Fruit fly (Drosophila melanogaster): Measurements from ENCODE around the gene Ilk.

The Ilk gene

dm6 chr3L:21216697-21217291, at the start of gene Ilk, which contains the start of gene Trmt112:
TSS of gene Ilk (plus strand) at chr3L:21216901.
TSS of gene Trmt112 (minus strand) at chr3L:21216839.
- no peak for TF ChIP-seq CG5204 (GFP tag; optimal IDR thresholded peaks at IDR 0.05)
- TF ChIP-seq CG33017 (tag; optimal IDR thresholded peaks at IDR 0.05), result no peak
- no peak for TF ChIP-seq CG12768 (GFP tag; optimal IDR thresholded peaks at IDR 0.05)
- TF ChIP-seq Hr96 (GFP tag; optimal IDR thresholded peaks at IDR 0.05), result no peak
- no peak for TF ChIP-seq cic (GFP tag; optimal IDR thresholded peaks at IDR 0.05)
- TF ChIP-seq pad (GFP tag; optimal IDR thresholded peaks at IDR 0.05), result no peak
- no peak for TF ChIP-seq ovo (GFP tag; optimal IDR thresholded peaks at IDR 0.05)
- TF ChIP-seq CG7045 (GFP tag; optimal IDR thresholded peaks at IDR 0.05), result no peak
- no peak for TF ChIP-seq CG14711 (tag; optimal IDR thresholded peaks at IDR 0.05)
- TF ChIP-seq Crg-1 (GFP tag; optimal IDR thresholded peaks at IDR 0.05), result no peak
- TF ChIP-seq kay (GFP tag; ENCODE audit: borderline replicate concordance), result no peak
- TF ChIP-seq tj (GFP tag; optimal IDR thresholded peaks at IDR 0.05), result peak; percentile 1
- no peak for TF ChIP-seq Clk (GFP tag; optimal IDR thresholded peaks at IDR 0.05)
- peak; percentile 88 for TF ChIP-seq Mnt (GFP tag; optimal IDR thresholded peaks at IDR 0.05)
- no peak for TF ChIP-seq CG11617 (GFP tag; optimal IDR thresholded peaks at IDR 0.05)
- no peak for TF ChIP-seq CG7101 (tag; optimal IDR thresholded peaks at IDR 0.05)
- TF ChIP-seq bab1 (GFP tag; optimal IDR thresholded peaks at IDR 0.05), result peak; percentile 39
- TF ChIP-seq CG1620 (GFP tag; optimal IDR thresholded peaks at IDR 0.05), result peak; percentile 5

DNA sequence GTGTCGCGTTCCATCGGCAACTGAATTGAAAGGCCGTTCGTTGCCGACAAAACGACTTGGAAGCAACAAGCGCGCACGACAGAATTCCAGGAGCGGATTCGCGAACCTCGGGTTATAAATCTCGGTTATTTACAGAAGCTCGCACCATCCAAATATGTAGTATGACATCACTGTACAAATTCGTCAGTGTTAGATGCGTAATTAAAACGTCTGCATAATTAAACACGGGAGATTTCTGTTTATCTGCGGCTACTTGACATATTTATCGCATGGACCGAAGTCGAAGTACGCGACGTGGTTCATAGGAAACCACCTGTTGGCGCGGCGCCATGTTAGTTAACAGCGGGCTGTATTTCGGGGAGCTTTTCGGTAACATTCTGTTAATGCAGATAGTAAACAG, 44.8 kb upstream of the Ilk start, which contains the start of gene Ac78C:
TSS of gene Ac78C (minus strand) at position 26 of the 400 bp plus-strand sequence.
- peak; percentile 89 for TF ChIP-seq Hr96 (GFP tag; optimal IDR thresholded peaks at IDR 0.05)
- peak; percentile 75 for TF ChIP-seq bab1 (GFP tag; optimal IDR thresholded peaks at IDR 0.05)
- TF ChIP-seq CG7045 (GFP tag; optimal IDR thresholded peaks at IDR 0.05), result peak; percentile 88
- TF ChIP-seq pad (GFP tag; optimal IDR thresholded peaks at IDR 0.05), result peak; percentile 58
- TF ChIP-seq CG5204 (GFP tag; optimal IDR thresholded peaks at IDR 0.05), result peak; percentile 89
- TF ChIP-seq Crg-1 (GFP tag; optimal IDR thresholded peaks at IDR 0.05), result peak; percentile 70
- TF ChIP-seq kay (GFP tag; ENCODE audit: borderline replicate concordance), result no peak
- peak; percentile 86 for TF ChIP-seq CG33017 (tag; optimal IDR thresholded peaks at IDR 0.05)
- TF ChIP-seq CG11617 (GFP tag; optimal IDR thresholded peaks at IDR 0.05), result peak; percentile 53
- peak; percentile 83 for TF ChIP-seq CG7101 (tag; optimal IDR thresholded peaks at IDR 0.05)
- peak; percentile 81 for TF ChIP-seq Mnt (GFP tag; optimal IDR thresholded peaks at IDR 0.05)
- no peak for TF ChIP-seq cnc (optimal IDR thresholded peaks at IDR 0.05)
- peak; percentile 74 for TF ChIP-seq CG14711 (tag; optimal IDR thresholded peaks at IDR 0.05)
- peak; percentile 67 for TF ChIP-seq ovo (GFP tag; optimal IDR thresholded peaks at IDR 0.05)
- TF ChIP-seq toe (GFP tag; optimal IDR thresholded peaks at IDR 0.05), result peak; percentile 88
- TF ChIP-seq tj (GFP tag; optimal IDR thresholded peaks at IDR 0.05), result peak; percentile 39
- TF ChIP-seq cic (GFP tag; optimal IDR thresholded peaks at IDR 0.05), result peak; percentile 77
- peak; percentile 95 for TF ChIP-seq CG12768 (GFP tag; optimal IDR thresholded peaks at IDR 0.05)
- peak; percentile 69 for TF ChIP-seq Clk (GFP tag; optimal IDR thresholded peaks at IDR 0.05)
- peak; percentile 75 for TF ChIP-seq CG1620 (GFP tag; optimal IDR thresholded peaks at IDR 0.05)

- peak; percentile 86 for TF ChIP-seq tj (GFP tag; optimal IDR thresholded peaks at IDR 0.05)
- TF ChIP-seq CG7045 (GFP tag; optimal IDR thresholded peaks at IDR 0.05), result peak; percentile 43
- no peak for TF ChIP-seq CG1620 (GFP tag; optimal IDR thresholded peaks at IDR 0.05)
- TF ChIP-seq Hr96 (GFP tag; optimal IDR thresholded peaks at IDR 0.05), result no peak
- no peak for TF ChIP-seq toe (GFP tag; optimal IDR thresholded peaks at IDR 0.05)
- no peak for TF ChIP-seq cnc (optimal IDR thresholded peaks at IDR 0.05)
- peak; percentile 69 for TF ChIP-seq ovo (GFP tag; optimal IDR thresholded peaks at IDR 0.05)
- TF ChIP-seq bab1 (GFP tag; optimal IDR thresholded peaks at IDR 0.05), result peak; percentile 93
- peak; percentile 90 for TF ChIP-seq CG14711 (tag; optimal IDR thresholded peaks at IDR 0.05)
- no peak for TF ChIP-seq pad (GFP tag; optimal IDR thresholded peaks at IDR 0.05)
- peak; percentile 92 for TF ChIP-seq Mnt (GFP tag; optimal IDR thresholded peaks at IDR 0.05)
- TF ChIP-seq CG33017 (tag; optimal IDR thresholded peaks at IDR 0.05), result peak; percentile 91
- no peak for TF ChIP-seq Clk (GFP tag; optimal IDR thresholded peaks at IDR 0.05)
- TF ChIP-seq CG12768 (GFP tag; optimal IDR thresholded peaks at IDR 0.05), result peak; percentile 28
- peak; percentile 89 for TF ChIP-seq CG7101 (tag; optimal IDR thresholded peaks at IDR 0.05)
- TF ChIP-seq Crg-1 (GFP tag; optimal IDR thresholded peaks at IDR 0.05), result no peak
- peak; percentile 91 for TF ChIP-seq kay (GFP tag; ENCODE audit: borderline replicate concordance)
- TF ChIP-seq cic (GFP tag; optimal IDR thresholded peaks at IDR 0.05), result peak; percentile 94
- no peak for TF ChIP-seq CG5204 (GFP tag; optimal IDR thresholded peaks at IDR 0.05)
- TF ChIP-seq CG11617 (GFP tag; optimal IDR thresholded peaks at IDR 0.05), result peak; percentile 42
Measured at dm6 chr3L:21172527-21173253, 44.0 kb upstream of the Ilk start, which contains the start of the genes chb and AsnS. TSS of gene chb (plus strand) at chr3L:21172853. TSS of gene AsnS (plus strand) at chr3L:21173118.

DNA sequence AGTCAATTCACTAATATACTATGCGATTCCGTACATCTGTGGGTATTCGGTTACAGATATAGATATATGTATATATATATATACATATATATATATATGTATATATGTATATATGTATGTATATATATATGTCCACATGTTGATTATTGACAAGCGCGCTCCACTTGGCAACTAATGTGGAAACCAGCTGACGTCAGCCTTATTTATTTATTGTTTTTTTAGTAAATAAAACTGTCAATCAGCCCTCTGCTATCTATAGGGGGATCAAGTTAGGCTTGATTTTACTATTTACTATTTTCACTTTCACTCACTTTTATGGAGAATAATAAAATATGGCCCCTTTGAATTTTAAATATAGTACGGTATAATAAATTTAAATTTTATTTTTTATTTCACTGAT, 41.7 kb upstream of the Ilk start:
- TF ChIP-seq tj (GFP tag; optimal IDR thresholded peaks at IDR 0.05) (peak; percentile 83), CG12768 (GFP tag; optimal IDR thresholded peaks at IDR 0.05) (no peak), CG7045 (GFP tag; optimal IDR thresholded peaks at IDR 0.05) (no peak), cic (GFP tag; optimal IDR thresholded peaks at IDR 0.05) (peak; percentile 54)

- TF ChIP-seq CG12768 (GFP tag; optimal IDR thresholded peaks at IDR 0.05) (no peak), Mnt (GFP tag; optimal IDR thresholded peaks at IDR 0.05) (peak; percentile 37), CG7101 (tag; optimal IDR thresholded peaks at IDR 0.05) (no peak), tj (GFP tag; optimal IDR thresholded peaks at IDR 0.05) (peak; percentile 36), bab1 (GFP tag; optimal IDR thresholded peaks at IDR 0.05) (peak; percentile 18), cnc (optimal IDR thresholded peaks at IDR 0.05) (no peak), ovo (GFP tag; optimal IDR thresholded peaks at IDR 0.05) (peak; percentile 79), cic (GFP tag; optimal IDR thresholded peaks at IDR 0.05) (no peak)
Measured at dm6 chr3L:21175531-21176271, 41.0 kb upstream of the Ilk start.
